Worm (Caenorhabditis elegans): Measurements from ENCODE around the gene F37C12.10.

- no peak for TF ChIP-seq F13H6.1 (tag; optimal IDR thresholded peaks at IDR 0.05)
- TF ChIP-seq nhr-77 (tag; optimal IDR thresholded peaks at IDR 0.05), result no peak
- TF ChIP-seq zag-1 (tag; optimal IDR thresholded peaks at IDR 0.05), result no peak
- no peak for TF ChIP-seq ceh-82 (tag; optimal IDR thresholded peaks at IDR 0.05)
- TF ChIP-seq lsy-2 (tag; optimal IDR thresholded peaks at IDR 0.05), result no peak
- no peak for TF ChIP-seq unc-62 (GFP tag; optimal IDR thresholded peaks at IDR 0.05)
These were observed 38.0 kb downstream of the F37C12.10 start for ce11 chrIII:7150162-7150561.

Measured in whole organism, L2 larva.